Worm (Caenorhabditis elegans) whole organism, L1 larva: ENCODE measurements around the gene ZK596.3.
A peak's percentile ranks its signal among the peaks of the same experiment; 100 is the strongest.

Experiments
- ceh-88 ChIP-seq: fragments of 200-800 bp; sonication (Bioruptor generic); IDR thresholded peaks from 2 replicates; pipeline ENCODE4 v1.3.6; 2022; ENCODE audit warnings: missing genetic modification characterization, missing compliant biosample characterization
- efl-1 ChIP-seq, 4 experiments: fragments of 150-350 bp; optimal IDR thresholded peaks in 3 of 4; peaks in 1 of 4; 1 replicate in 1 of 4; 2 replicates in 3 of 4; lab custom pipeline; 2014; ENCODE audit warnings: missing biosample characterization in 2 of 4, missing genetic modification characterization in 2 of 4, missing genetic modification reagents in 2 of 4
- fkh-4 ChIP-seq: sonication (generic microtip); optimal IDR thresholded peaks from 2 replicates; lab custom pipeline; 2016; ENCODE audit warnings: missing compliant biosample characterization, missing genetic modification characterization, borderline replicate concordance
- lin-39 ChIP-seq: fragments of 150-350 bp; optimal IDR thresholded peaks from 2 replicates; lab custom pipeline; 2014; ENCODE audit warnings: missing biosample characterization, missing genetic modification reagents, missing genetic modification characterization
- nhr-28 ChIP-seq: fragments of 150-350 bp; optimal IDR thresholded peaks from 2 replicates; lab custom pipeline; 2014; ENCODE audit warnings: missing biosample characterization, missing genetic modification characterization
- pax-3 ChIP-seq: fragments of 200-800 bp; sonication (Bioruptor generic); optimal IDR thresholded peaks from 2 replicates; lab custom pipeline; 2018; ENCODE audit warnings: mild to moderate bottlenecking, missing genetic modification characterization, moderate library complexity, missing compliant biosample characterization
- sptf-1 ChIP-seq: fragments of 150-350 bp; optimal IDR thresholded peaks from 2 replicates; lab custom pipeline; 2014; ENCODE audit warnings: missing biosample characterization, missing genetic modification characterization
- unc-130 ChIP-seq: fragments of 150-350 bp; optimal IDR thresholded peaks from 2 replicates; lab custom pipeline; 2017; ENCODE audit warnings: missing biosample characterization, missing genetic modification characterization, inconsistent platforms

DNA sequence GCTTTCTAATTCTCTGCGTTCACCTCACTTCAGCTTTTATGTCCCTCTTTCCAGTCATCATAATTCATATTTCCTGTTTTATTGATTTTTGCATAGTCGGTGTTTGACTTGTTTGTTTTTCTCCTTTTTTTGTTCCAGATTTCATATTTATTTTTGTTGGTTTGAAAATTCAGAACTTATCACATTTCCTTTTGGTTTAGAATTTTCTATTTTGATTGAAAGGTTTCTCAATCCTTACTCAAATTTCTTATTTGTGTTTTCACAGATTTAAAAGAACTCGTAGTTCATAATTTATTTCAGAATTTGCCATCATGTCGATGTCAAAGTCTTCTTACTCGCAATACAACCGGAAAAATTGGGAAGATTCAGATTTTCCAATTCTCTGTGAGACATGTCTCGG lies 43.1 kb downstream of the ZK596.3 start, which contains the start of gene rbm-22:
- TF ChIP-seq unc-130 (no peak), fkh-4 (tag; lab: Kevin White, UChicago) (no peak), nhr-28 (tag; lab: Kevin White, UChicago) (no peak), ceh-88 (GFP tag; lab: Robert Waterston, UW) (no peak), lin-39 (no peak), efl-1 (optimal IDR thresholded peaks at IDR 0.05; lab: Kevin White, UChicago) (no peak), efl-1 (GFP tag; optimal IDR thresholded peaks at IDR 0.05 in 1 of 2; lab: Kevin White, UChicago) (peak in 1 of 2 experiments; percentile 41), sptf-1 (tag; lab: Kevin White, UChicago) (no peak), pax-3 (tag; lab: Kevin White, UChicago) (no peak)
